Worm (Caenorhabditis elegans): ENCODE data around the gene bcat-1.

The bcat-1 gene

DNA sequence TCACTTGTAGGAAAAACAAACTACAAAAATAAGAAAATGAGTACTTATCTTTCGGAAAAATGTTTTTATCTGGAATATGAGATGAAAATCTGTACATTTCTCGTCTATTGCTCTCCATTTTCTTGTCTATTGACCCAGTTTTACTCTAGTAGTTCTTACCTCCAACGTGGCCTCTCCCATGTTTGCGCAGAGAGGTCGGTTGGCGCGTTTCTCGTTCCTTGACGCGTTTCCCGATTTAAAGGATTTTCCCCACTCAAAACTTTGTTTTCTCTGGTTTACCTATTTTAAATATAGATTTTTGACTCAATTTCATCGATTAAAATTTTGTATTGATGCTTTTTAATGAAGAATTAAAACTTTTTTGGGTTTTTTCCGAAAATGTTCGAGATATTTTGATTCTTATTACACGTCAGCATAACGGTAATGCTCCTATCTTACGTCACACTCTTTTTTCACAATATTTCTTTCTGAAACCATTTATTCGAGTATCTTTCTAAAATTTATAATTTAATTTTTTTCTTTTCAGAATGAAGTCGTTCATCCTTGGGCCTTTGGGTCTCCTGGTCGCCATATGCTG, 16.5 kb upstream of the bcat-1 start, which contains the start of gene T14G8.3:
T14G8.3 (plus strand) TSS at position 527 of the 577 bp plus-strand sequence.
- TF ChIP-seq aly-2 (tag; optimal IDR thresholded peaks at IDR 0.05) (no peak), hmg-11 (tag; optimal IDR thresholded peaks at IDR 0.05) (peak; percentile 48), elt-2 (tag; optimal IDR thresholded peaks at IDR 0.05) (peak; percentile 48), lsy-12 (tag; optimal IDR thresholded peaks at IDR 0.05) (no peak), fos-1 (tag; optimal IDR thresholded peaks at IDR 0.05) (no peak), pha-4 (tag; optimal IDR thresholded peaks at IDR 0.05) (peak; percentile 88), nhr-43 (tag; optimal IDR thresholded peaks at IDR 0.05; ENCODE audit: poor library complexity, severe bottlenecking) (no peak), nfya-1 (tag; optimal IDR thresholded peaks at IDR 0.05; ENCODE audit: insufficient read depth) (peak; percentile 53), mml-1 (tag; optimal IDR thresholded peaks at IDR 0.05) (no peak), ceh-28 (tag; optimal IDR thresholded peaks at IDR 0.05) (peak; percentile 12), elt-1 (tag; optimal IDR thresholded peaks at IDR 0.05) (no peak), R02D3.7 (tag; optimal IDR thresholded peaks at IDR 0.05) (no peak), nhr-23 (tag; optimal IDR thresholded peaks at IDR 0.05) (peak; percentile 95), ztf-11 (tag; optimal IDR thresholded peaks at IDR 0.05) (no peak), nhr-25 (tag; optimal IDR thresholded peaks at IDR 0.05) (peak; percentile 38), pqm-1 (tag; optimal IDR thresholded peaks at IDR 0.05) (no peak), lin-15B (tag; optimal IDR thresholded peaks at IDR 0.05) (peak; percentile 40), ceh-9 (tag; optimal IDR thresholded peaks at IDR 0.05) (no peak), snpc-4 (tag; optimal IDR thresholded peaks at IDR 0.05) (no peak), fkh-10 (GFP tag; optimal IDR thresholded peaks at IDR 0.05) (no peak), nhr-76 (tag; optimal IDR thresholded peaks at IDR 0.05) (no peak), elt-3 (tag; optimal IDR thresholded peaks at IDR 0.05) (no peak)

- TF ChIP-seq skn-1 (tag; optimal IDR thresholded peaks at IDR 0.05) (no peak), fkh-10 (GFP tag; optimal IDR thresholded peaks at IDR 0.05) (no peak), elt-3 (tag; optimal IDR thresholded peaks at IDR 0.05) (no peak), pqm-1 (tag; optimal IDR thresholded peaks at IDR 0.05) (no peak), nhr-25 (tag; optimal IDR thresholded peaks at IDR 0.05) (no peak), eor-1 (tag; optimal IDR thresholded peaks at IDR 0.05) (no peak)
Measured at ce11 chrX:12862509-12862908, 14.8 kb upstream of the bcat-1 start, which contains the start of gene T14G8.6. TSS of gene T14G8.6 (minus strand) at chrX:12862846.

DNA sequence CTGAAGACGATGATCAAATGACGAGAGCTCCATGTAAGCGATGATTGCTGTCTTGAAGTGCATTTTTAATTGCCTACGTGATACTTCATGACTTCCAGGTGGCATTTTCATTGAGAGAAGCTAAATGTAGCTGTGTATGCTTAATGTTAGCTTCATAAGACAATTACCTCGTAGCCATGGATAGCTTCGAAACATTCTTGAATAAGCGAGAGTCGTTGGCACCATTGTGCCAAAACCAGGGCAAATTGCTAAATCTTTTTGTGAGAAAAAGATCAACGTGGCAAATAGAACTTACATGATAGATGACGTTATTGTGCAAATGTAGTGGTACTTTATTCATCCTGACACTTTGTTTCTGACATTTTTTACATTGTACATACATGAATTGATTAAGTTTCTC, 14.0 kb upstream of the bcat-1 start:
- TF ChIP-seq nhr-76 (tag; optimal IDR thresholded peaks at IDR 0.05) (no peak), nhr-12 (tag; optimal IDR thresholded peaks at IDR 0.05) (no peak), lin-15B (tag; optimal IDR thresholded peaks at IDR 0.05) (no peak), ceh-16 (tag; optimal IDR thresholded peaks at IDR 0.05) (no peak), mml-1 (tag; optimal IDR thresholded peaks at IDR 0.05) (no peak), sea-2 (GFP tag; optimal IDR thresholded peaks at IDR 0.05) (no peak), unc-39 (tag; optimal IDR thresholded peaks at IDR 0.05) (no peak), tbx-2 (tag; optimal IDR thresholded peaks at IDR 0.05) (no peak), skn-1 (tag; optimal IDR thresholded peaks at IDR 0.05) (no peak), ztf-4 (tag; optimal IDR thresholded peaks at IDR 0.05) (no peak), nhr-23 (tag; optimal IDR thresholded peaks at IDR 0.05) (no peak), nhr-25 (tag; optimal IDR thresholded peaks at IDR 0.05) (no peak), elt-1 (tag; optimal IDR thresholded peaks at IDR 0.05) (no peak), eor-1 (tag; optimal IDR thresholded peaks at IDR 0.05) (no peak)

DNA sequence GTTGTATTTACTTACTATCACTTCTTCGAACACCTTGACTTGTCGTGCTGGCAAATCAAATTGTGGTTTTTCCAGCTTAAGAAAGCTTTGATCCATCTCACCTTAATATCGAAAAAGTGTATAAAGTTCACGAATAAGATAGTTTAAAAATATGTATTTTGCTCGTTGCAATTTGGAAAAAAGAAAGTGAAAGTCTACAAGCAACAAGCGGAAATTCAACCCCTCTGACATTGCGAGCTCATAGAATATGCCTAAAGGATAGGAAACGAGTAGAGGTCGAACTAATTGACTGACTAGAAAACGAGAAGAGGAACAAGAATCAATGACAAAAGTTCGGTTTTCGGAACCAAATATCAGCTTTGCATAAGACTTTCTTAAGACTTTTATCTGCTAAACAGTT, 13.5 kb upstream of the bcat-1 start, which contains the start of gene T14G8.4:
T14G8.4 (minus strand) TSS at position 101 of the 400 bp plus-strand sequence.
- no peak for TF ChIP-seq unc-62 (GFP tag; optimal IDR thresholded peaks at IDR 0.05)
- TF ChIP-seq fkh-2 (tag; optimal IDR thresholded peaks at IDR 0.05): no peak
- TF ChIP-seq eor-1 (tag; optimal IDR thresholded peaks at IDR 0.05): no peak
- TF ChIP-seq egl-27 (tag; optimal IDR thresholded peaks at IDR 0.05): no peak
- no peak for TF ChIP-seq zag-1 (tag; optimal IDR thresholded peaks at IDR 0.05)
- no peak for TF ChIP-seq unc-39 (tag; optimal IDR thresholded peaks at IDR 0.05)
- TF ChIP-seq R02D3.7 (tag; optimal IDR thresholded peaks at IDR 0.05): no peak
- TF ChIP-seq fos-1 (tag; optimal IDR thresholded peaks at IDR 0.05): no peak
- TF ChIP-seq nhr-25 (tag; optimal IDR thresholded peaks at IDR 0.05): no peak
- no peak for TF ChIP-seq nhr-23 (tag; optimal IDR thresholded peaks at IDR 0.05)
- TF ChIP-seq mml-1 (tag; optimal IDR thresholded peaks at IDR 0.05): no peak
- no peak for TF ChIP-seq egl-5 (tag; optimal IDR thresholded peaks at IDR 0.05)
